Fruit fly (Drosophila melanogaster) whole organism, wandering third instar larva: ENCODE measurements around the gene CG14568.

ENCODE experiments used
- Abd-B ChIP-seq: fragments of >200 bp; optimal IDR thresholded peaks from 2 replicates; lab custom pipeline; 2017; ENCODE audit warnings: missing biosample characterization, missing genetic modification characterization
- CG32264 ChIP-seq: fragments of 200-800 bp; sonication (Bioruptor generic); optimal IDR thresholded peaks from 2 replicates; lab custom pipeline; 2016; ENCODE audit warnings: missing biosample characterization, missing genetic modification characterization
- CG9705 ChIP-seq: fragments of 200-800 bp; sonication (Bioruptor generic); optimal IDR thresholded peaks from 2 replicates; lab custom pipeline; 2018; ENCODE audit warnings: missing biosample characterization, mild to moderate bottlenecking, missing genetic modification characterization
- CrebA ChIP-seq: fragments of 200-800 bp; sonication (Bioruptor generic); optimal IDR thresholded peaks from 2 replicates; lab custom pipeline; 2016; ENCODE audit warnings: missing biosample characterization, mild to moderate bottlenecking, missing genetic modification characterization, borderline replicate concordance
- Dfd ChIP-seq: fragments of >200 bp; optimal IDR thresholded peaks from 2 replicates; lab custom pipeline; 2017; ENCODE audit warnings: missing biosample characterization, missing genetic modification characterization
- Dif ChIP-seq: fragments of 200-275, 200-300 bp; sonication (Bioruptor generic); optimal IDR thresholded peaks from 2 replicates; lab custom pipeline; 2018; ENCODE audit warnings: missing biosample characterization, missing genetic modification characterization; ENCODE audit not compliant: partially characterized antibody
- GATAd ChIP-seq: sonication (Bioruptor generic); optimal IDR thresholded peaks from 2 replicates; lab custom pipeline; 2016; ENCODE audit warnings: missing biosample characterization, missing genetic modification characterization
- HLH106 ChIP-seq: fragments of 200-800 bp; optimal IDR thresholded peaks from 3 replicates; lab custom pipeline; 2019; ENCODE audit warnings: missing biosample characterization, mild to moderate bottlenecking, missing genetic modification characterization, moderate library complexity
- Hnf4 ChIP-seq: fragments of 200-800 bp; sonication (Bioruptor generic); optimal IDR thresholded peaks from 2 replicates; lab custom pipeline; 2016; ENCODE audit warnings: missing biosample characterization, mild to moderate bottlenecking, missing genetic modification characterization
- Hr78 ChIP-seq: fragments of >200 bp; optimal IDR thresholded peaks from 2 replicates; lab custom pipeline; 2017; ENCODE audit warnings: missing biosample characterization, missing genetic modification characterization
- Jra ChIP-seq: sonication (Bioruptor generic); optimal IDR thresholded peaks from 2 replicates; lab custom pipeline; 2016; ENCODE audit warnings: missing biosample characterization, missing genetic modification characterization
- Mio ChIP-seq: sonication (Bioruptor generic); optimal IDR thresholded peaks from 2 replicates; lab custom pipeline; 2016; ENCODE audit warnings: missing biosample characterization, missing genetic modification characterization
- Myc ChIP-seq: fragments of >200 bp; optimal IDR thresholded peaks from 2 replicates; lab custom pipeline; 2017
- N ChIP-seq: fragments of >200 bp; optimal IDR thresholded peaks from 2 replicates; lab custom pipeline; 2018; ENCODE audit warnings: missing biosample characterization, missing external identifiers, missing genetic modification characterization
- OdsH ChIP-seq: fragments of 200-800 bp; sonication (Bioruptor generic); optimal IDR thresholded peaks from 2 replicates; lab custom pipeline; 2016; ENCODE audit warnings: missing biosample characterization, mild to moderate bottlenecking, missing genetic modification characterization
- Rel ChIP-seq, 2 experiments: fragments of 200-800 bp; sonication (Bioruptor generic) in 1 of 2; optimal IDR thresholded peaks; 2 replicates in 1 of 2; 3 replicates in 1 of 2; lab custom pipeline; 2016 to 2019; ENCODE audit warnings: mild to moderate bottlenecking in 2 of 2, missing biosample characterization in 2 of 2, missing genetic modification characterization in 2 of 2, moderate library complexity in 1 of 2
- Sp1 ChIP-seq: fragments of 200-800 bp; sonication (Bioruptor generic); optimal IDR thresholded peaks from 3 replicates; lab custom pipeline; 2019; ENCODE audit warnings: missing biosample characterization, mild to moderate bottlenecking, missing genetic modification characterization, moderate library complexity
- Vsx2 ChIP-seq: fragments of 200-300, 225-300 bp; sonication (Bioruptor generic); optimal IDR thresholded peaks from 2 replicates; lab custom pipeline; 2018; ENCODE audit warnings: missing biosample characterization, missing genetic modification characterization; ENCODE audit not compliant: partially characterized antibody
- br ChIP-seq: fragments of 200-800 bp; sonication (Bioruptor generic); optimal IDR thresholded peaks from 2 replicates; lab custom pipeline; 2016; ENCODE audit warnings: missing biosample characterization, missing genetic modification characterization
- brk ChIP-seq: fragments of 200-800 bp; sonication (Bioruptor generic); optimal IDR thresholded peaks from 2 replicates; lab custom pipeline; 2016; ENCODE audit warnings: missing biosample characterization, mild to moderate bottlenecking, missing genetic modification characterization
- dl ChIP-seq, 2 experiments: fragments of 175-275, 200-275 bp in 1 of 2; fragments of 200-275 bp in 1 of 2; sonication (Bioruptor generic); optimal IDR thresholded peaks; lab custom pipeline; 2018; ENCODE audit warnings: mild to moderate bottlenecking in 2 of 2, missing biosample characterization in 2 of 2, missing genetic modification characterization in 2 of 2, moderate library complexity in 2 of 2; ENCODE audit not compliant: partially characterized antibody in 2 of 2, insufficient read depth in 1 of 2
- dmrt93B ChIP-seq: fragments of 200-800 bp; sonication (Bioruptor generic); optimal IDR thresholded peaks from 2 replicates; lab custom pipeline; 2018; ENCODE audit warnings: missing biosample characterization, mild to moderate bottlenecking, missing genetic modification characterization
- dsf ChIP-seq: sonication (Bioruptor generic); optimal IDR thresholded peaks from 2 replicates; lab custom pipeline; 2016; ENCODE audit warnings: missing biosample characterization, missing genetic modification characterization, borderline replicate concordance
- ey ChIP-seq: fragments of 200-800 bp; sonication (Bioruptor generic); optimal IDR thresholded peaks from 2 replicates; lab custom pipeline; 2016; ENCODE audit warnings: missing biosample characterization, missing genetic modification characterization
- foxo ChIP-seq, 2 experiments: fragments of 200-800 bp; sonication (Bioruptor generic); optimal IDR thresholded peaks; 2 replicates in 1 of 2; 3 replicates in 1 of 2; lab custom pipeline; 2016 to 2017; ENCODE audit warnings: missing biosample characterization in 2 of 2, missing genetic modification characterization in 2 of 2
- fru ChIP-seq: fragments of 200-800 bp; sonication (Bioruptor generic); optimal IDR thresholded peaks from 3 replicates; lab custom pipeline; 2016; ENCODE audit warnings: missing biosample characterization, mild to moderate bottlenecking, missing genetic modification characterization
- h ChIP-seq: fragments of 200-800 bp; sonication (Bioruptor generic); optimal IDR thresholded peaks from 3 replicates; lab custom pipeline; 2016; ENCODE audit warnings: missing biosample characterization, mild to moderate bottlenecking, missing genetic modification characterization
- jim ChIP-seq: fragments of 175-275, 200-325 bp; sonication (Bioruptor generic); optimal IDR thresholded peaks from 2 replicates; lab custom pipeline; 2016; ENCODE audit warnings: missing biosample characterization, mild to moderate bottlenecking, missing genetic modification characterization
- lola ChIP-seq: fragments of >200 bp; optimal IDR thresholded peaks from 2 replicates; lab custom pipeline; 2017; ENCODE audit warnings: missing biosample characterization, missing genetic modification characterization
- pan ChIP-seq: fragments of >200 bp; optimal IDR thresholded peaks from 2 replicates; lab custom pipeline; 2017
- psq ChIP-seq: fragments of 200-800 bp; sonication (Bioruptor generic); optimal IDR thresholded peaks from 3 replicates; lab custom pipeline; 2017; ENCODE audit warnings: missing biosample characterization, mild to moderate bottlenecking, missing genetic modification characterization, moderate library complexity
- rgr ChIP-seq: fragments of 200-800 bp; sonication (Bioruptor generic); optimal IDR thresholded peaks from 3 replicates; lab custom pipeline; 2016; ENCODE audit warnings: missing biosample characterization, mild to moderate bottlenecking, missing genetic modification characterization
- sage ChIP-seq: fragments of 200-800 bp; sonication (Bioruptor generic); optimal IDR thresholded peaks from 2 replicates; lab custom pipeline; 2016; ENCODE audit warnings: missing biosample characterization, mild to moderate bottlenecking, missing genetic modification characterization
- sv ChIP-seq: fragments of 200-800 bp; sonication (Bioruptor generic); optimal IDR thresholded peaks from 3 replicates; lab custom pipeline; 2016; ENCODE audit warnings: missing biosample characterization, missing genetic modification characterization
- tai ChIP-seq: sonication (Bioruptor generic); optimal IDR thresholded peaks from 2 replicates; lab custom pipeline; 2016; ENCODE audit warnings: missing biosample characterization, missing genetic modification characterization
- woc ChIP-seq: sonication (Bioruptor generic); optimal IDR thresholded peaks from 2 replicates; lab custom pipeline; 2016; ENCODE audit warnings: missing biosample characterization, mild to moderate bottlenecking, missing genetic modification characterization

Gene CG14568

DNA sequence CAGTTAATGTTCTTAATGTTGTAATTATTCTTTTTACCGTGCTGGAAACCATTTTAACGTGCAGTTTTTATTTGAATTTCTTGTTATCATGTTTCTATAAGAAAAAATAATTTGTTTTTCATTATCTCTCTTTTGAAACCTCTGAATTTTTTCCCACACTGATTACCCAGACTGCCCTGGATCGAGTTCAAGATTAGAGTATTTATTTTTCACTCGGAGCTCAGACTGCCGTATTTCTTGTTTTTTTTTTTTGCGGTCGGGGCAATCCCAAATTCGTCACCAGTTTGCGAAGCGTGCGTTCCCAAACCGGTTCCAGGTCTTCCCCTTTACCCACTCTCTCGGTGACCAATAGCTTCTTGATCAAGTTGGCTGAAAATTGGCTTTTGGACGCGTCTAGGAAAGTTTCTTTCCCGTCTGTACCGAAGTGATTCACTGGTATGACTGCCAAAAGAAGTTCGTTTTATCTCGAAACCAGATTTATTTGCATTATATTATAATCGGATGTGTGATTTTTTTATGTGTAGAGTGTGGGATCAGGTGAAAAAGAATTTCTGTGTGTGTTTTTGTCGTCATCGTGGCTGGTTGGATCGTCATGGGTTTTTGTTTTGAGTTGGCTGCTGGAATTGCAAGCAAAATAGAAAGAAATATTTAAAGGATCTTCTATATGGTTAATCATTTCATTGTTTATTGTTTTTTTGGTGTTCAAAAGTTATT, 5.9 kb upstream of the CG14568 start (continued):
- TF ChIP-seq rgr (GFP tag; lab: Kevin White, UChicago) (peak; percentile 18), dsf (GFP tag; lab: Kevin White, UChicago) (no peak), dmrt93B (GFP tag; lab: Kevin White, UChicago) (no peak), OdsH (GFP tag; lab: Kevin White, UChicago) (no peak), woc (GFP tag; lab: Kevin White, UChicago) (peak; percentile 49), Hnf4 (no peak), CG9705 (GFP tag; lab: Kevin White, UChicago) (no peak), ey (no peak)

DNA sequence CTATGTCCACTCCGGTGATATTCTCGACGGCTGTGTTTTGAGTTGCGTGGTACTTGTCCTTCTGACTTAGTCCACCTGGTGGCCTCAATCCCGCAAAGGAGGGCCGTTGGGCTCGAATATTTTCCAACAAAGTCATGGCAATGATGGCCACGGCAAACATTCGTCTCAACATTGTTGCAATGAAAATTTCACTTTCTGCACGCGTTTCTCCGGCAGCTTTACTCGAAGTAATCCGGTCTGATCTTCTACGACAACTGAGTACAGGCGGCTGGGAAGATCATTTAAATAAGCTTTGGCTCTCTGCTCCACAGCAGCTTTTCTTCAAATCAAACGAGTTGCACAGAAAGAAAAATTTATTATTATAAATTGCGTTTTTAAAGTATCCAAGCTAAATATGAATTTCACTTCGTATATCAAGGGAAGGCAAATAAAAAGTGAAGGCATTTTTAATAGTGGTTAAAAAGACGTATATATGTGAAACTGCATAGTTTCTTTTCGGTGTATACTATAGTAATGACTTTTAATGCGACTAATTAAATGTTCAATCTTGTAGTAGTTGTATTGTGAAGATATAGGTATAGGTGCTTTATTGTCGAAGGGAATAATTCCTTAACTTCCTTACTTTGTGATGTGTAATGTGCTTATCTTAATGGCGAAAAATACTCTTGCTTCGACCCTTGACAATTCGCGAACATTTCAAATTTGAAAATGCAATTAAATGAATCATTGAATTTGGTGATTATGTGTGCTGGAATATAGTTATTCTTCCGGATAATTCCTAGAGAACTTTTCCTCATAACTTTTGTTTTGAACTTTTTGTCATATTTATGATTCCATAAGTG, 5.1 kb upstream of the CG14568 start, which contains the start of gene CG14567:
Gene CG14567 (minus strand): TSS at position 256 of the 842 bp plus-strand sequence.
- TF ChIP-seq CG32264 (GFP tag; lab: Kevin White, UChicago) (no peak), Dfd (GFP tag; lab: Kevin White, UChicago) (no peak), Hnf4 (no peak), CrebA (GFP tag; lab: Kevin White, UChicago) (no peak), br (no peak), dmrt93B (GFP tag; lab: Kevin White, UChicago) (peak; percentile 39), Mio (no peak), lola (no peak), Jra (GFP tag; lab: Kevin White, UChicago) (no peak), fru (GFP tag; lab: Kevin White, UChicago) (peak; percentile 43), Sp1 (GFP tag; lab: Kevin White, UChicago) (peak; percentile 11), h (GFP tag; lab: Kevin White, UChicago) (peak; percentile 41), psq (GFP tag; lab: Kevin White, UChicago) (peak; percentile 12), pan (no peak), dl (GFP tag; optimal IDR thresholded peaks at IDR 0.05; lab: Kevin White, UChicago; ENCODE audit: insufficient read depth in 1 of 2, partially characterized antibody in 2 of 2) (no peak), foxo (GFP tag; optimal IDR thresholded peaks at IDR 0.05; lab: Kevin White, UChicago) (peak in 1 of 2 experiments; percentile 52), jim (no peak), Rel (GFP tag; optimal IDR thresholded peaks at IDR 0.05; lab: Kevin White, UChicago) (no peak), Rel (tag; optimal IDR thresholded peaks at IDR 0.05; lab: Kevin White, UChicago) (no peak), Myc (lab: Kevin White, UChicago) (no peak), woc (GFP tag; lab: Kevin White, UChicago) (peak; percentile 57), GATAd (GFP tag; lab: Kevin White, UChicago) (no peak), Vsx2 (no peak), sage (GFP tag; lab: Kevin White, UChicago) (no peak), Hr78 (GFP tag; lab: Kevin White, UChicago) (no peak), rgr (GFP tag; lab: Kevin White, UChicago) (peak; percentile 25), OdsH (GFP tag; lab: Kevin White, UChicago) (peak; percentile 2), Dif (GFP tag; lab: Kevin White, UChicago) (no peak), Abd-B (no peak), sv (no peak), tai (GFP tag; lab: Kevin White, UChicago) (no peak), HLH106 (tag; lab: Kevin White, UChicago) (peak; percentile 9), ey (peak; percentile 31)

DNA sequence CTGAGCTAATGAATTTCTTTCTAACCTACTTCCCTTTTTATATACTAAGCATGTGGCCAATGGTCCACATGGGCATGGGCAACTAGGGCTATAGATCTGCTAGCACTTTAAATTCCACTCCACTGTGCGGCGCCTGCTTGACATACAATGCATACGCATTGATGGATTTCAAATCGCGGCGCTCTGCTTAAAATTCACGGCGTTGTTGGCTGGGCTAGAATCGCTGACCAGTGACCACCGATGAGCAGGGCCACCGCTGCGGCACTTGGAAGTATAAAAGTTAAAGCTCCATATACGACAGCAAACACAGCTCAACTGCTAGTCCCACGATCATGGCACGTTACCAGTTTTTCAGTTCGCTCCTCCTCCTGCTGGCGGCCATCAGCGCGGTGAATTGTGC, 512 bp upstream of the CG14568 start, which contains the start of gene CG14573:
Gene CG14573 (plus strand): TSS at position 301 of the 400 bp plus-strand sequence.
- no peak for TF ChIP-seq pan
- TF ChIP-seq Dfd (GFP tag; lab: Kevin White, UChicago) = no peak
- TF ChIP-seq GATAd (GFP tag; lab: Kevin White, UChicago) = no peak
- no peak for TF ChIP-seq foxo (GFP tag; optimal IDR thresholded peaks at IDR 0.05; lab: Kevin White, UChicago)
- TF ChIP-seq brk (GFP tag; lab: Kevin White, UChicago) = no peak
- no peak for TF ChIP-seq dsf (GFP tag; lab: Kevin White, UChicago)
- TF ChIP-seq N = no peak
- no peak for TF ChIP-seq Hr78 (GFP tag; lab: Kevin White, UChicago)
